Worm (Caenorhabditis elegans) whole organism, L1 larva: ENCODE measurements around the gene srh-129.

ENCODE experiments used
- C16A3.4 ChIP-seq: fragments of 150-350 bp; optimal IDR thresholded peaks from 2 replicates; lab custom pipeline; 2014; ENCODE audit warnings: missing biosample characterization, missing genetic modification characterization
- C34B4.2 ChIP-seq: sonication (generic microtip); optimal IDR thresholded peaks from 2 replicates; lab custom pipeline; 2017; ENCODE audit warnings: mild to moderate bottlenecking, missing genetic modification characterization, missing compliant biosample characterization
- aly-2 ChIP-seq: fragments of 150-350 bp; optimal IDR thresholded peaks from 2 replicates; lab custom pipeline; 2014; ENCODE audit warnings: missing biosample characterization, missing genetic modification characterization
- blmp-1 ChIP-seq: fragments of 150-350 bp; optimal IDR thresholded peaks from 2 replicates; lab custom pipeline; 2014; ENCODE audit warnings: missing biosample characterization, missing genetic modification characterization
- ceh-82 ChIP-seq, 3 experiments: fragments of 150-350 bp in 1 of 3; sonication (generic microtip) in 2 of 3; optimal IDR thresholded peaks; 2 replicates each; lab custom pipeline; 2014 to 2017; ENCODE audit warnings: missing biosample characterization in 3 of 3, missing genetic modification characterization in 3 of 3
- ces-1 ChIP-seq: fragments of 150-350 bp; optimal IDR thresholded peaks from 2 replicates; lab custom pipeline; 2014; ENCODE audit warnings: missing biosample characterization, missing genetic modification reagents, missing genetic modification characterization
- dpl-1 ChIP-seq, 3 experiments: fragments of 150-350 bp in 2 of 3; sonication (generic microtip) in 1 of 3; optimal IDR thresholded peaks; 2 replicates each; lab custom pipeline; 2014 to 2017; ENCODE audit warnings: missing biosample characterization in 3 of 3, missing genetic modification characterization in 3 of 3, missing genetic modification reagents in 3 of 3
- efl-1 ChIP-seq, 4 experiments: fragments of 150-350 bp; optimal IDR thresholded peaks in 3 of 4; peaks in 1 of 4; 1 replicate in 1 of 4; 2 replicates in 3 of 4; lab custom pipeline; 2014; ENCODE audit warnings: missing biosample characterization in 2 of 4, missing genetic modification characterization in 2 of 4, missing genetic modification reagents in 2 of 4
- elt-3 ChIP-seq, 6 experiments: fragments of 150-350 bp in 1 of 6; sonication (generic microtip); optimal IDR thresholded peaks; 2 replicates each; lab custom pipeline; 2017 to 2018; ENCODE audit warnings: missing biosample characterization in 6 of 6, missing genetic modification characterization in 6 of 6, inconsistent platforms in 1 of 6
- fkh-10 ChIP-seq: sonication (generic microtip); optimal IDR thresholded peaks from 2 replicates; lab custom pipeline; 2017; ENCODE audit warnings: missing biosample characterization, missing genetic modification reagents, missing genetic modification characterization
- fkh-8 ChIP-seq: sonication (generic microtip); optimal IDR thresholded peaks from 2 replicates; lab custom pipeline; 2016; ENCODE audit warnings: mild to moderate bottlenecking, missing genetic modification characterization, missing compliant biosample characterization
- fos-1 ChIP-seq: fragments of 150-350 bp; optimal IDR thresholded peaks from 2 replicates; lab custom pipeline; 2014; ENCODE audit warnings: missing biosample characterization, missing genetic modification characterization
- grh-1 ChIP-seq: fragments of 200-800 bp; sonication (Bioruptor generic); IDR thresholded peaks from 2 replicates; pipeline ENCODE4 v1.3.6; 2022; ENCODE audit warnings: missing genetic modification reagents, missing genetic modification characterization, missing compliant biosample characterization
- hlh-17 ChIP-seq: fragments of 200-800 bp; sonication (Bioruptor generic); optimal IDR thresholded peaks from 2 replicates; lab custom pipeline; 2018; ENCODE audit warnings: missing genetic modification characterization, mild to moderate bottlenecking, missing compliant biosample characterization, moderate library complexity, borderline replicate concordance
- hlh-4 ChIP-seq: sonication (generic microtip); optimal IDR thresholded peaks from 2 replicates; lab custom pipeline; 2016; ENCODE audit warnings: mild to moderate bottlenecking, missing genetic modification characterization, missing compliant biosample characterization
- jun-1 ChIP-seq: fragments of 150-350 bp; optimal IDR thresholded peaks from 2 replicates; lab custom pipeline; 2014; ENCODE audit warnings: missing biosample characterization, missing genetic modification reagents, missing genetic modification characterization
- lin-35 ChIP-seq, 2 experiments: fragments of 150-350 bp; optimal IDR thresholded peaks; 2 replicates each; lab custom pipeline; 2014; ENCODE audit warnings: missing biosample characterization in 2 of 2, missing genetic modification characterization in 2 of 2, missing genetic modification reagents in 2 of 2
- lsy-2 ChIP-seq, 2 experiments: fragments of 150-350 bp; optimal IDR thresholded peaks; 2 replicates each; lab custom pipeline; 2014; ENCODE audit warnings: missing biosample characterization in 2 of 2, missing genetic modification characterization in 2 of 2
- mab-9 ChIP-seq: fragments of 200-800 bp; sonication (Bioruptor generic); IDR thresholded peaks from 2 replicates; pipeline ENCODE4 v1.3.6; 2022; ENCODE audit warnings: missing genetic modification reagents, missing genetic modification characterization, missing compliant biosample characterization
- mep-1 ChIP-seq: fragments of 150-350 bp; optimal IDR thresholded peaks from 2 replicates; lab custom pipeline; 2014; ENCODE audit warnings: missing biosample characterization, missing genetic modification characterization
- nhr-12 ChIP-seq: sonication (generic microtip); optimal IDR thresholded peaks from 2 replicates; lab custom pipeline; 2017; ENCODE audit warnings: missing biosample characterization, missing genetic modification characterization
- nhr-19 ChIP-seq: fragments of 200-800 bp; sonication (Bioruptor generic); conservative IDR thresholded peaks from 2 replicates; pipeline ENCODE4 v1.3.6; 2022; ENCODE audit warnings: missing genetic modification characterization, missing compliant biosample characterization
- nhr-20 ChIP-seq: sonication (generic microtip); optimal IDR thresholded peaks from 2 replicates; lab custom pipeline; 2016; ENCODE audit warnings: mild to moderate bottlenecking, missing genetic modification characterization, missing compliant biosample characterization
- nhr-237 ChIP-seq: fragments of 150-350 bp; optimal IDR thresholded peaks from 2 replicates; lab custom pipeline; 2014; ENCODE audit warnings: missing biosample characterization, missing genetic modification characterization
- nhr-47 ChIP-seq: sonication (generic microtip); optimal IDR thresholded peaks from 2 replicates; lab custom pipeline; 2016; ENCODE audit warnings: mild to moderate bottlenecking, missing genetic modification characterization, moderate library complexity, missing compliant biosample characterization
- nhr-76 ChIP-seq: sonication (generic microtip); optimal IDR thresholded peaks from 2 replicates; lab custom pipeline; 2017; ENCODE audit warnings: missing biosample characterization, missing genetic modification characterization
- nhr-85 ChIP-seq: sonication (generic microtip); peaks from one replicate; lab custom pipeline; 2016; ENCODE audit warnings: missing genetic modification characterization, inconsistent platforms, missing compliant biosample characterization
- rnt-1 ChIP-seq: sonication (generic microtip); optimal IDR thresholded peaks from 2 replicates; lab custom pipeline; 2016; ENCODE audit warnings: mild to moderate bottlenecking, missing genetic modification characterization, moderate library complexity, missing compliant biosample characterization
- skn-1 ChIP-seq: fragments of 150-350 bp; optimal IDR thresholded peaks from 2 replicates; lab custom pipeline; 2014; ENCODE audit warnings: missing biosample characterization, missing genetic modification characterization
- sptf-1 ChIP-seq: fragments of 150-350 bp; optimal IDR thresholded peaks from 2 replicates; lab custom pipeline; 2014; ENCODE audit warnings: missing biosample characterization, missing genetic modification characterization
- swsn-7 ChIP-seq: sonication (generic microtip); optimal IDR thresholded peaks from 2 replicates; lab custom pipeline; 2016; ENCODE audit warnings: missing genetic modification characterization, missing compliant biosample characterization
- vab-15 ChIP-seq: sonication (generic microtip); optimal IDR thresholded peaks from 2 replicates; lab custom pipeline; 2017; ENCODE audit warnings: missing genotype, mild to moderate bottlenecking, missing genetic modification characterization, missing compliant biosample characterization
- xbp-1 ChIP-seq: sonication (generic microtip); optimal IDR thresholded peaks from 2 replicates; lab custom pipeline; 2016; ENCODE audit warnings: missing genetic modification characterization, missing compliant biosample characterization
- zip-4 ChIP-seq: fragments of 200-800 bp; sonication (Bioruptor generic); optimal IDR thresholded peaks from 2 replicates; lab custom pipeline; 2018; ENCODE audit warnings: mild to moderate bottlenecking, missing genetic modification characterization, moderate library complexity, missing compliant biosample characterization
- ztf-11 ChIP-seq, 2 experiments: sonication (generic microtip); optimal IDR thresholded peaks; 2 replicates each; lab custom pipeline; 2016 to 2017; ENCODE audit warnings: missing genetic modification characterization in 2 of 2, missing biosample characterization in 1 of 2, missing compliant biosample characterization in 1 of 2
- ztf-4 ChIP-seq: fragments of 150-350 bp; optimal IDR thresholded peaks from 2 replicates; lab custom pipeline; 2014; ENCODE audit warnings: missing biosample characterization, missing genetic modification characterization

The srh-129 gene

DNA sequence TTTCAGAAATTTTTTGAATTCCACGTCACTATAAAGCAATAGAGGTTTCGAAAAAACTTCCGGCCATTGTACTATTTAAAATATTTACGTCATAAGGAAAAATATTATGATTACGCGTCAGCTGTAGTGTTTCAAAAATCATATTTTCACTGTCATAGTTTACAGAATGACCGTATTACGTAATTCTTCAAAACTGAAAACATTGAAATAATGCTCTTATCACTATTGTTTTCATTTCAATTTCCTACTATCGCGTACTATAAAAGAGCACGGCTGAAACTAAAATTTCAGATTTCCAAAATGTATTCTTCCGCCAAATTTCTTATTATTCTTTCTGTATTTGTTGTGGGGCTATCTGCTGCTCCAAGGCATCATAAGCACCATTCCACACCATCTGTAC, 856 bp upstream of the srh-129 start, which contains the start of gene F14F9.2:
TSS of gene F14F9.2 (plus strand) at position 301 of the 400 bp plus-strand sequence.
- TF ChIP-seq jun-1 (tag; lab: Kevin White, UChicago) (no peak), fos-1 (tag; lab: Kevin White, UChicago) (no peak), vab-15 (tag; lab: Kevin White, UChicago) (no peak), C16A3.4 (tag; lab: Kevin White, UChicago) (no peak), grh-1 (no peak), C34B4.2 (no peak), nhr-12 (tag; lab: Kevin White, UChicago) (no peak), lsy-2 (tag; optimal IDR thresholded peaks at IDR 0.05; lab: Kevin White, UChicago) (no peak), fkh-10 (GFP tag; lab: Kevin White, UChicago) (no peak), swsn-7 (tag; lab: Kevin White, UChicago) (no peak), hlh-4 (tag; lab: Kevin White, UChicago) (no peak), nhr-19 (GFP tag; lab: Robert Waterston, UW) (no peak), elt-3 (tag; optimal IDR thresholded peaks at IDR 0.05; lab: Kevin White, UChicago) (no peak), fkh-8 (tag; lab: Kevin White, UChicago) (no peak), mab-9 (no peak)

- TF ChIP-seq ces-1 (GFP tag; lab: Kevin White, UChicago): no peak
Measured at ce11 chrV:5137919-5138318, 5.8 kb downstream of the srh-129 start, which contains the start of gene F14F9.3. F14F9.3 (plus strand) TSS chrV:5138219.

DNA sequence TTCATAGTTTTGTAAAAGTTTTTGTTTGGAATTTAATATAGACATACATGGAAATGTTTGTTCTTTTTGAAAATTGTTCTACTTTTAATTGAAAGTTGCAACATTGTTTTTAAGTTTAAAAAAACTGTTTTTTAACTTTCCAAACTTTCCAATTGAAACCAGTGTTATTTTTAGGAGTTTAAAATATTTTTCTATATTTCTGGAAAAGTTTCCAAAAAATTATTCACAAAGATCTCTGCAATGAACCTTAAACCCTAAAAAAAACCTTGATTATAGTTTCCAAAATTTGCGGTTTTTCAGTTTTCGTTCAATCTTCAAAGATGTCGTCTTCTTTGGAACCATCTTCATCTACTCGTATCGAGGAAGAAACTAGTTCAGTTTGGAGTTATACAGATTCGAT, 11.2 kb downstream of the srh-129 start, which contains the start of gene F14F9.4:
TSS of gene F14F9.4 (plus strand) at position 301 of the 400 bp plus-strand sequence.
- TF ChIP-seq nhr-237 (tag; lab: Kevin White, UChicago) (no peak), elt-3 (tag; optimal IDR thresholded peaks at IDR 0.05; lab: Kevin White, UChicago) (no peak), C16A3.4 (tag; lab: Kevin White, UChicago) (no peak), nhr-20 (tag; lab: Kevin White, UChicago) (no peak), ztf-11 (tag; optimal IDR thresholded peaks at IDR 0.05; lab: Kevin White, UChicago) (no peak), jun-1 (tag; lab: Kevin White, UChicago) (no peak), lin-35 (GFP tag; optimal IDR thresholded peaks at IDR 0.05; lab: Kevin White, UChicago) (no peak)

- TF ChIP-seq mep-1: peak; percentile 51
- peak; percentile 22 for TF ChIP-seq nhr-237 (tag; lab: Kevin White, UChicago)
- TF ChIP-seq fkh-8 (tag; lab: Kevin White, UChicago): peak; percentile 34
- no peak for TF ChIP-seq sptf-1 (tag; lab: Kevin White, UChicago)
- TF ChIP-seq lin-35 (GFP tag; optimal IDR thresholded peaks at IDR 0.05; lab: Kevin White, UChicago): peak; percentile 21 to 42
- no peak for TF ChIP-seq nhr-76 (tag; lab: Kevin White, UChicago)
- peak; percentile 68 for TF ChIP-seq zip-4 (GFP tag; lab: Kevin White, UChicago)
- TF ChIP-seq hlh-17 (GFP tag; lab: Kevin White, UChicago): no peak
- TF ChIP-seq ztf-4 (tag; lab: Kevin White, UChicago): no peak
- no peak for TF ChIP-seq ztf-11 (tag; optimal IDR thresholded peaks at IDR 0.05; lab: Kevin White, UChicago)
- TF ChIP-seq blmp-1 (tag; lab: Kevin White, UChicago): peak; percentile 4
- peak in 1 of 2 experiments; percentile 71 for TF ChIP-seq lsy-2 (tag; optimal IDR thresholded peaks at IDR 0.05; lab: Kevin White, UChicago)
- peak; percentile 63 for TF ChIP-seq nhr-85 (tag; lab: Kevin White, UChicago)
- TF ChIP-seq efl-1 (optimal IDR thresholded peaks at IDR 0.05; lab: Kevin White, UChicago): peak; percentile 38 to 65
- peak; percentile 45 to 48 for TF ChIP-seq efl-1 (GFP tag; optimal IDR thresholded peaks at IDR 0.05 in 1 of 2; lab: Kevin White, UChicago)
- TF ChIP-seq xbp-1: peak; percentile 17
- peak; percentile 51 for TF ChIP-seq rnt-1 (tag; lab: Kevin White, UChicago)
- TF ChIP-seq nhr-20 (tag; lab: Kevin White, UChicago): peak; percentile 32
- peak; percentile 96 for TF ChIP-seq skn-1 (tag; lab: Kevin White, UChicago)
- TF ChIP-seq swsn-7 (tag; lab: Kevin White, UChicago): peak; percentile 11
- TF ChIP-seq nhr-47 (tag; lab: Kevin White, UChicago): peak; percentile 23
- TF ChIP-seq ceh-82 (tag; optimal IDR thresholded peaks at IDR 0.05; lab: Kevin White, UChicago): peak; percentile 51 to 77 (median 55)
- TF ChIP-seq jun-1 (tag; lab: Kevin White, UChicago): peak; percentile 22
- no peak for TF ChIP-seq aly-2 (tag; lab: Kevin White, UChicago)
- peak in 1 of 3 experiments; percentile 36 for TF ChIP-seq dpl-1 (GFP tag; optimal IDR thresholded peaks at IDR 0.05; lab: Kevin White, UChicago)
- TF ChIP-seq C16A3.4 (tag; lab: Kevin White, UChicago): peak; percentile 23
- TF ChIP-seq elt-3 (tag; optimal IDR thresholded peaks at IDR 0.05; lab: Kevin White, UChicago): no peak
Measured at ce11 chrV:5131380-5131779, 12.3 kb downstream of the srh-129 start.
